Fruit fly (Drosophila melanogaster): ENCODE measurements around the gene Recs1.

DNA sequence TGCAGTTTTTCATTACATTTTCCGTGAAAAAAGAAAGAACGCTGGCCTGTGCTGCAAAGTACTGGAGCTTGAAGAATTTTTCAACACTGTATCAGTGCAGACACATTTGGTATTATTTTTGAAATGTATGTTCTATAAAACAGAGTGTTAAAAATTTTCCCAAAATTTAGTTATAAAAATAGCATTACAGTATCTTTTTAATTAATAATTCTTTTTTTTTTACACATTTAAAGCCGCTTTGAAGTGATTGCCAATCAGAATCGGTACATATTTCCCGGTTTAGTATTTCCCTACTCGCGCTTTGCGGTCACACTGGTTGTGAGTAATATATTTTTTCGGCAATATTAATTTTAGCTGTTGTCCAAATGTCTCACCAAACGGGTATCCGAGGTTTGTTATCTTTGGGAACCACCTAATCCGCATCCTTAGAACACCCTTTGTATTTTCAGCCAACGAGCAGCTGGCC, 31.2 kb downstream of the Recs1 start, which contains the start of the genes Abi and twf:
- TF ChIP-seq CG9215 (GFP tag; IDR thresholded peaks at IDR 0.05), result peak; percentile 71
- TF ChIP-seq cad (GFP tag; optimal IDR thresholded peaks at IDR 0.05), result no peak
- peak; percentile 47 for TF ChIP-seq ERR (GFP tag; optimal IDR thresholded peaks at IDR 0.05)
- no peak for TF ChIP-seq CG12236 (GFP tag; optimal IDR thresholded peaks at IDR 0.05)
- TF ChIP-seq maf-S (GFP tag; optimal IDR thresholded peaks at IDR 0.05), result peak; percentile 63
- peak; percentile 34 for TF ChIP-seq CG7786 (GFP tag; optimal IDR thresholded peaks at IDR 0.05)
- TF ChIP-seq CG9817 (tag; optimal IDR thresholded peaks at IDR 0.05), result peak; percentile 61
- TF ChIP-seq Stat92E (GFP tag; optimal IDR thresholded peaks at IDR 0.05), result peak in 1 of 3 experiments; percentile 36
- TF ChIP-seq Neu2 (GFP tag; optimal IDR thresholded peaks at IDR 0.05; ENCODE audit: borderline replicate concordance), result no peak
- TF ChIP-seq CG2712 (tag; optimal IDR thresholded peaks at IDR 0.05), result peak; percentile 74
- TF ChIP-seq Hsf (GFP tag; optimal IDR thresholded peaks at IDR 0.05), result peak; percentile 78
- TF ChIP-seq CG14965 (GFP tag; optimal IDR thresholded peaks at IDR 0.05; ENCODE audit: borderline replicate concordance), result no peak
- no peak for TF ChIP-seq Hr78 (GFP tag; optimal IDR thresholded peaks at IDR 0.05)
- peak; percentile 8 for TF ChIP-seq CrebB (tag; optimal IDR thresholded peaks at IDR 0.05)

Measured in whole organism, embryonic.